Worm (Caenorhabditis elegans): ENCODE measurements around the gene nhr-280.

nhr-280 gene

ce11 chrIII:169478-169877, 38.9 kb upstream of the nhr-280 start, which contains the start of gene F40G9.18:
Gene F40G9.18, minus strand, starts transcription at chrIII:169578.
- no peak for TF ChIP-seq unc-39 (tag; optimal IDR thresholded peaks at IDR 0.05)
- no peak for TF ChIP-seq zag-1 (tag; optimal IDR thresholded peaks at IDR 0.05)
- no peak for TF ChIP-seq ztf-4 (tag; optimal IDR thresholded peaks at IDR 0.05)
- TF ChIP-seq nhr-11 (tag; optimal IDR thresholded peaks at IDR 0.05), result no peak
- TF ChIP-seq lin-15B (tag; optimal IDR thresholded peaks at IDR 0.05), result no peak
- TF ChIP-seq skn-1 (tag; optimal IDR thresholded peaks at IDR 0.05), result no peak
- TF ChIP-seq eor-1 (tag; optimal IDR thresholded peaks at IDR 0.05), result no peak
- TF ChIP-seq ceh-82 (tag; optimal IDR thresholded peaks at IDR 0.05), result no peak
- TF ChIP-seq nhr-77 (tag; optimal IDR thresholded peaks at IDR 0.05), result no peak
- TF ChIP-seq ama-1 (optimal IDR thresholded peaks at IDR 0.05), result no peak

ce11 chrIII:165390-165789, 34.8 kb upstream of the nhr-280 start, which contains the start of gene F40G9.7:
Gene F40G9.7, plus strand, starts transcription at chrIII:165690.
- TF ChIP-seq nhr-237 (tag; optimal IDR thresholded peaks at IDR 0.05) (no peak), ceh-28 (tag; optimal IDR thresholded peaks at IDR 0.05) (no peak), ceh-82 (tag; optimal IDR thresholded peaks at IDR 0.05) (no peak), ama-1 (optimal IDR thresholded peaks at IDR 0.05) (no peak), elt-1 (tag; optimal IDR thresholded peaks at IDR 0.05) (no peak)

ce11 chrIII:164775-165174, 34.2 kb upstream of the nhr-280 start, which contains the start of gene F40G9.8:
Gene F40G9.8, minus strand, starts transcription at chrIII:164875.
- TF ChIP-seq ztf-4 (tag; optimal IDR thresholded peaks at IDR 0.05) (no peak), nhr-43 (tag; optimal IDR thresholded peaks at IDR 0.05; ENCODE audit: poor library complexity, severe bottlenecking) (no peak), nhr-28 (tag; optimal IDR thresholded peaks at IDR 0.05) (no peak), ceh-28 (tag; optimal IDR thresholded peaks at IDR 0.05) (no peak), R02D3.7 (tag; optimal IDR thresholded peaks at IDR 0.05) (no peak), unc-62 (GFP tag; optimal IDR thresholded peaks at IDR 0.05) (no peak), ztf-11 (tag; optimal IDR thresholded peaks at IDR 0.05) (no peak), nfya-1 (tag; optimal IDR thresholded peaks at IDR 0.05; ENCODE audit: insufficient read depth) (no peak), ceh-16 (tag; optimal IDR thresholded peaks at IDR 0.05) (no peak), nhr-77 (tag; optimal IDR thresholded peaks at IDR 0.05) (no peak), elt-3 (tag; optimal IDR thresholded peaks at IDR 0.05) (no peak)

- no peak for TF ChIP-seq nhr-77 (tag; optimal IDR thresholded peaks at IDR 0.05)
- TF ChIP-seq nhr-11 (tag; optimal IDR thresholded peaks at IDR 0.05), result no peak
- TF ChIP-seq eor-1 (tag; optimal IDR thresholded peaks at IDR 0.05), result no peak
- TF ChIP-seq egl-5 (tag; optimal IDR thresholded peaks at IDR 0.05), result no peak
- TF ChIP-seq mdl-1 (tag; optimal IDR thresholded peaks at IDR 0.05), result no peak
- TF ChIP-seq pqm-1 (tag; optimal IDR thresholded peaks at IDR 0.05), result no peak
- TF ChIP-seq ceh-9 (tag; optimal IDR thresholded peaks at IDR 0.05), result no peak
- TF ChIP-seq aly-2 (tag; optimal IDR thresholded peaks at IDR 0.05), result no peak
- no peak for TF ChIP-seq ztf-4 (tag; optimal IDR thresholded peaks at IDR 0.05)
- no peak for TF ChIP-seq unc-39 (tag; optimal IDR thresholded peaks at IDR 0.05)
- TF ChIP-seq hmg-11 (tag; optimal IDR thresholded peaks at IDR 0.05), result no peak
- no peak for TF ChIP-seq elt-3 (tag; optimal IDR thresholded peaks at IDR 0.05)
- TF ChIP-seq nhr-28 (tag; optimal IDR thresholded peaks at IDR 0.05), result no peak
- no peak for TF ChIP-seq elt-2 (tag; optimal IDR thresholded peaks at IDR 0.05)
Observed at ce11 chrIII:159665-160064, 29.1 kb upstream of the nhr-280 start.

- no peak for TF ChIP-seq elt-1 (tag; optimal IDR thresholded peaks at IDR 0.05)
- no peak for TF ChIP-seq ZK546.5 (tag; optimal IDR thresholded peaks at IDR 0.05)
- no peak for TF ChIP-seq tbx-2 (tag; optimal IDR thresholded peaks at IDR 0.05)
- TF ChIP-seq fkh-10 (GFP tag; optimal IDR thresholded peaks at IDR 0.05), result no peak
- TF ChIP-seq ceh-9 (tag; optimal IDR thresholded peaks at IDR 0.05), result no peak
- no peak for TF ChIP-seq nhr-12 (tag; optimal IDR thresholded peaks at IDR 0.05)
- no peak for TF ChIP-seq daf-12 (tag; optimal IDR thresholded peaks at IDR 0.05)
- no peak for TF ChIP-seq snpc-4 (tag; optimal IDR thresholded peaks at IDR 0.05)
- no peak for TF ChIP-seq elt-3 (tag; optimal IDR thresholded peaks at IDR 0.05)
- no peak for TF ChIP-seq zag-1 (tag; optimal IDR thresholded peaks at IDR 0.05)
- no peak for TF ChIP-seq nhr-76 (tag; optimal IDR thresholded peaks at IDR 0.05)
- TF ChIP-seq nhr-25 (tag; optimal IDR thresholded peaks at IDR 0.05), result no peak
- TF ChIP-seq nhr-237 (tag; optimal IDR thresholded peaks at IDR 0.05), result no peak
- no peak for TF ChIP-seq pha-4 (tag; optimal IDR thresholded peaks at IDR 0.05)
- TF ChIP-seq eor-1 (tag; optimal IDR thresholded peaks at IDR 0.05), result no peak
- no peak for TF ChIP-seq jun-1 (tag; optimal IDR thresholded peaks at IDR 0.05)
- no peak for TF ChIP-seq nhr-28 (tag; optimal IDR thresholded peaks at IDR 0.05)
- TF ChIP-seq nhr-77 (tag; optimal IDR thresholded peaks at IDR 0.05), result no peak
- no peak for TF ChIP-seq aly-2 (tag; optimal IDR thresholded peaks at IDR 0.05)
- no peak for TF ChIP-seq unc-62 (GFP tag; optimal IDR thresholded peaks at IDR 0.05)
Observed at ce11 chrIII:159149-159548, 28.6 kb upstream of the nhr-280 start.

All from whole organism, L3 larva.